Worm (Caenorhabditis elegans): ENCODE data around the gene parp-2.

ce11 chrII:9614728-9615127 lies 21.9 kb downstream of the parp-2 start, which contains the start of gene hlh-6:
- no peak for TF ChIP-seq pha-4 (tag; optimal IDR thresholded peaks at IDR 0.05)
- TF ChIP-seq nhr-11 (tag; optimal IDR thresholded peaks at IDR 0.05) = no peak
- TF ChIP-seq sox-4 (tag; optimal IDR thresholded peaks at IDR 0.05) = no peak
- TF ChIP-seq zip-5 (tag; optimal IDR thresholded peaks at IDR 0.05) = no peak
- no peak for TF ChIP-seq syd-9 (tag; optimal IDR thresholded peaks at IDR 0.05)
- no peak for TF ChIP-seq ceh-45 (GFP tag; IDR thresholded peaks at IDR 0.05)
- TF ChIP-seq npax-4 (tag; optimal IDR thresholded peaks at IDR 0.05) = no peak
- no peak for TF ChIP-seq tbx-2 (tag; optimal IDR thresholded peaks at IDR 0.05)
